Fruit fly (Drosophila melanogaster) whole organism, embryonic: Measurements from ENCODE around the gene CG17230.

Source experiments
- CG10979 ChIP-seq: fragments of 200-800 bp; sonication (Bioruptor generic); optimal IDR thresholded peaks from 2 replicates; lab custom pipeline; 2018; ENCODE audit warnings: missing biosample characterization, mild to moderate bottlenecking, missing genetic modification characterization, moderate library complexity
- CG11093 ChIP-seq: fragments of 200-800 bp; sonication (Bioruptor generic); IDR thresholded peaks from 3 replicates; pipeline ENCODE4 v1.3.6; 2022; ENCODE audit warnings: missing biosample characterization, missing genetic modification characterization
- CG11695 ChIP-seq: fragments of 200-800 bp; sonication (Bioruptor generic); IDR thresholded peaks from 3 replicates; pipeline ENCODE4 v1.3.6; 2022; ENCODE audit warnings: missing biosample characterization, missing genetic modification characterization
- CG12236 ChIP-seq: fragments of 200-800 bp; sonication (Bioruptor generic); optimal IDR thresholded peaks from 2 replicates; lab custom pipeline; 2016; ENCODE audit warnings: missing biosample characterization, missing genetic modification characterization
- CG12659 ChIP-seq: fragments of 200-800 bp; sonication (Bioruptor generic); optimal IDR thresholded peaks from 3 replicates; lab custom pipeline; 2017; ENCODE audit warnings: mild to moderate bottlenecking, missing biosample characterization, missing genetic modification reagents, missing genetic modification characterization
- CG14014 ChIP-seq: fragments of 200-800 bp; sonication (Bioruptor generic); IDR thresholded peaks from 2 replicates; pipeline ENCODE4 v1.3.6; 2022; ENCODE audit warnings: missing biosample characterization, missing genetic modification characterization
- CG15073 ChIP-seq: fragments of 200-800 bp; sonication (Bioruptor generic); optimal IDR thresholded peaks from 2 replicates; lab custom pipeline; 2016; ENCODE audit warnings: missing biosample characterization, missing genetic modification characterization
- CG1529 ChIP-seq: fragments of 200-800 bp; sonication (Bioruptor generic); optimal IDR thresholded peaks from 3 replicates; lab custom pipeline; 2018; ENCODE audit warnings: missing biosample characterization, missing genetic modification characterization
- CG16779 ChIP-seq: fragments of 200-800 bp; sonication (Bioruptor generic); IDR thresholded peaks from 2 replicates; pipeline ENCODE4 v1.3.6; 2022; ENCODE audit warnings: missing biosample characterization, missing genetic modification characterization
- CG2199 ChIP-seq: fragments of 200-800 bp; sonication (Bioruptor generic); IDR thresholded peaks from 3 replicates; pipeline ENCODE4 v1.3.6; 2022; ENCODE audit warnings: missing biosample characterization, missing genetic modification characterization
- CG31441 ChIP-seq: fragments of 200-800 bp; sonication (Bioruptor generic); IDR thresholded peaks from 2 replicates; pipeline ENCODE4 v1.3.6; 2022; ENCODE audit warnings: missing biosample characterization, missing genetic modification characterization
- CG3281 ChIP-seq: fragments of 200-800 bp; sonication (Bioruptor generic); optimal IDR thresholded peaks from 3 replicates; lab custom pipeline; 2017; ENCODE audit warnings: missing biosample characterization, mild to moderate bottlenecking, missing genetic modification characterization
- CG34224 ChIP-seq: fragments of 200-800 bp; sonication (Bioruptor generic); IDR thresholded peaks from 3 replicates; pipeline ENCODE4 v1.3.6; 2022; ENCODE audit warnings: missing biosample characterization, missing genetic modification characterization; ENCODE audit not compliant: partially characterized antibody
- CG3726 ChIP-seq: fragments of 200-800 bp; sonication (Bioruptor generic); IDR thresholded peaks from 3 replicates; pipeline ENCODE4, ENCODE4 v1.3.6; 2022; ENCODE audit warnings: missing biosample characterization, missing genetic modification characterization
- CG3838 ChIP-seq: fragments of 200-800 bp; sonication (Bioruptor generic); optimal IDR thresholded peaks from 3 replicates; lab custom pipeline; 2016; ENCODE audit warnings: missing biosample characterization, missing genetic modification characterization
- CG6254 ChIP-seq: fragments of 200-800 bp; sonication (Bioruptor generic); optimal IDR thresholded peaks from 3 replicates; lab custom pipeline; 2017; ENCODE audit warnings: mild to moderate bottlenecking, missing biosample characterization, missing genetic modification reagents, missing genetic modification characterization
- CG6791 ChIP-seq: fragments of 200-800 bp; sonication (Bioruptor generic); IDR thresholded peaks from 3 replicates; pipeline ENCODE4 v1.3.6; 2022; ENCODE audit warnings: missing biosample characterization, missing genetic modification characterization; ENCODE audit not compliant: partially characterized antibody
- CHES-1-like ChIP-seq: fragments of 200-800 bp; sonication (Bioruptor generic); optimal IDR thresholded peaks from 2 replicates; lab custom pipeline; 2016; ENCODE audit warnings: missing biosample characterization, missing genetic modification characterization
- Dek ChIP-seq: fragments of 200-800 bp; sonication (Bioruptor generic); optimal IDR thresholded peaks from 3 replicates; lab custom pipeline; 2019; ENCODE audit warnings: missing biosample characterization, mild to moderate bottlenecking, missing genetic modification characterization, moderate library complexity
- Dref ChIP-seq: fragments of 200-800 bp; sonication (Bioruptor generic); IDR thresholded peaks from 2 replicates; pipeline ENCODE4 v1.3.6; 2022; ENCODE audit warnings: missing biosample characterization, missing genetic modification characterization
- Ets65A ChIP-seq: fragments of 200-800 bp; sonication (Bioruptor generic); peaks from one replicate; lab custom pipeline; 2016; ENCODE audit warnings: missing biosample characterization, missing genetic modification characterization
- Hsf ChIP-seq: fragments of 200-800 bp; sonication (Bioruptor generic); optimal IDR thresholded peaks from 3 replicates; lab custom pipeline; 2016; ENCODE audit warnings: missing biosample characterization, missing genetic modification characterization
- Mes4 ChIP-seq: fragments of 200-800 bp; sonication (Bioruptor generic); optimal IDR thresholded peaks from 2 replicates; lab custom pipeline; 2016; ENCODE audit warnings: missing biosample characterization, missing genetic modification characterization
- Nf-YC ChIP-seq: fragments of 200-800 bp; optimal IDR thresholded peaks from 3 replicates; lab custom pipeline; 2019; ENCODE audit warnings: missing biosample characterization, mild to moderate bottlenecking, missing genetic modification characterization, moderate library complexity
- Ptx1 ChIP-seq: fragments of 200-800 bp; sonication (Bioruptor generic); IDR thresholded peaks from 2 replicates; pipeline ENCODE4 v1.3.6; 2022; ENCODE audit warnings: missing biosample characterization, missing genetic modification characterization
- Rx ChIP-seq: fragments of 200-800 bp; sonication (Bioruptor generic); IDR thresholded peaks from 2 replicates; pipeline ENCODE4 v1.3.6; 2022; ENCODE audit warnings: missing biosample characterization, missing genetic modification characterization
- Sox102F ChIP-seq: fragments of 200-800 bp; sonication (Bioruptor generic); optimal IDR thresholded peaks from 2 replicates; lab custom pipeline; 2018; ENCODE audit warnings: missing biosample characterization, mild to moderate bottlenecking, missing genetic modification characterization, moderate library complexity
- Spps ChIP-seq: fragments of 200-800 bp; sonication (Bioruptor generic); optimal IDR thresholded peaks from 2 replicates; lab custom pipeline; 2018; ENCODE audit warnings: missing biosample characterization, mild to moderate bottlenecking, missing genetic modification characterization
- Tbp ChIP-seq: fragments of >200 bp; optimal IDR thresholded peaks from 2 replicates; lab custom pipeline; 2018; ENCODE audit warnings: missing biosample characterization, missing genetic modification characterization
- ara ChIP-seq: fragments of 200-800 bp; sonication (Bioruptor generic); IDR thresholded peaks from 2 replicates; pipeline ENCODE4 v1.3.6; 2022; ENCODE audit warnings: missing biosample characterization, missing genetic modification characterization
- bab2 ChIP-seq: fragments of 200-800 bp; sonication (Bioruptor generic); optimal IDR thresholded peaks from 2 replicates; lab custom pipeline; 2016; ENCODE audit warnings: missing biosample characterization, missing genetic modification characterization
- bigmax ChIP-seq: fragments of 200-800 bp; sonication (Bioruptor generic); optimal IDR thresholded peaks from 2 replicates; lab custom pipeline; 2018; ENCODE audit warnings: missing biosample characterization, mild to moderate bottlenecking, missing genetic modification characterization
- cg ChIP-seq: fragments of 200-800 bp; sonication (Bioruptor generic); optimal IDR thresholded peaks from 3 replicates; lab custom pipeline; 2019; ENCODE audit warnings: missing biosample characterization, mild to moderate bottlenecking, missing genetic modification characterization, moderate library complexity
- chif ChIP-seq, 2 experiments: fragments of 200-800 bp; sonication (Bioruptor generic); optimal IDR thresholded peaks; 3 replicates each; lab custom pipeline; 2016; ENCODE audit warnings: missing biosample characterization in 2 of 2, missing genetic modification characterization in 2 of 2
- dan ChIP-seq: fragments of 200-800 bp; sonication (Bioruptor generic); IDR thresholded peaks from 2 replicates; pipeline ENCODE4 v1.3.6; 2022; ENCODE audit warnings: missing biosample characterization, missing genetic modification characterization
- dpn ChIP-seq, 2 experiments: fragments of 200-800 bp; sonication (Bioruptor generic); optimal IDR thresholded peaks; 3 replicates each; lab custom pipeline; 2016; ENCODE audit warnings: missing biosample characterization in 2 of 2, missing genetic modification characterization in 2 of 2
- fru ChIP-seq: fragments of >200 bp; optimal IDR thresholded peaks from 2 replicates; lab custom pipeline; 2017
- gcm ChIP-seq: fragments of 200-800 bp; sonication (Bioruptor generic); optimal IDR thresholded peaks from 2 replicates; lab custom pipeline; 2019; ENCODE audit warnings: missing biosample characterization, mild to moderate bottlenecking, missing genetic modification characterization, moderate library complexity
- knrl ChIP-seq: fragments of 200-800 bp; sonication (Bioruptor generic); IDR thresholded peaks from 3 replicates; pipeline ENCODE4 v1.3.6; 2022; ENCODE audit warnings: missing biosample characterization, missing genetic modification characterization; ENCODE audit not compliant: partially characterized antibody
- luna ChIP-seq: fragments of 200-800 bp; sonication (Bioruptor generic); optimal IDR thresholded peaks from 2 replicates; lab custom pipeline; 2016; ENCODE audit warnings: missing biosample characterization, missing genetic modification characterization
- nerfin-2 ChIP-seq: fragments of 200-800 bp; sonication (Bioruptor generic); IDR thresholded peaks from 2 replicates; pipeline ENCODE4 v1.3.6; 2022; ENCODE audit warnings: missing biosample characterization, missing genetic modification characterization; ENCODE audit not compliant: partially characterized antibody
- repo ChIP-seq: fragments of 200-800 bp; sonication (Bioruptor generic); optimal IDR thresholded peaks from 2 replicates; lab custom pipeline; 2016; ENCODE audit warnings: missing biosample characterization, missing genetic modification characterization
- run ChIP-seq: fragments of 200-800 bp; sonication (Bioruptor generic); optimal IDR thresholded peaks from 3 replicates; lab custom pipeline; 2018; ENCODE audit warnings: missing biosample characterization, mild to moderate bottlenecking, missing genetic modification characterization
- schlank ChIP-seq: fragments of 200-800 bp; sonication (Bioruptor generic); optimal IDR thresholded peaks from 2 replicates; lab custom pipeline; 2018; ENCODE audit warnings: missing biosample characterization, mild to moderate bottlenecking, missing genetic modification characterization
- slou ChIP-seq: fragments of 200-800 bp; sonication (Bioruptor generic); optimal IDR thresholded peaks from 3 replicates; lab custom pipeline; 2016; ENCODE audit warnings: missing biosample characterization, missing genetic modification characterization
- sna ChIP-seq: fragments of 200-800 bp; sonication (Bioruptor generic); IDR thresholded peaks from 2 replicates; pipeline ENCODE4 v1.3.6; 2022; ENCODE audit warnings: missing biosample characterization, missing genetic modification characterization; ENCODE audit not compliant: partially characterized antibody
- stwl ChIP-seq: fragments of 200-800 bp; sonication (Bioruptor generic); optimal IDR thresholded peaks from 3 replicates; lab custom pipeline; 2018; ENCODE audit warnings: missing biosample characterization, mild to moderate bottlenecking, missing genetic modification characterization, moderate library complexity
- ttk ChIP-seq: fragments of 200-800 bp; sonication (Bioruptor generic); IDR thresholded peaks from 2 replicates; pipeline ENCODE4 v2.1.2; 2022; ENCODE audit warnings: missing biosample characterization, missing genetic modification characterization
- yki ChIP-seq: fragments of >200 bp; optimal IDR thresholded peaks from 3 replicates; lab custom pipeline; 2018
- zen ChIP-seq: fragments of 200-800 bp; sonication (Bioruptor generic); optimal IDR thresholded peaks from 3 replicates; lab custom pipeline; 2018; ENCODE audit warnings: missing biosample characterization, mild to moderate bottlenecking, missing genetic modification characterization, moderate library complexity
- zfh2 ChIP-seq: fragments of 200-800 bp; sonication (Bioruptor generic); optimal IDR thresholded peaks from 2 replicates; lab custom pipeline; 2016; ENCODE audit warnings: missing biosample characterization, missing genetic modification characterization

The CG17230 gene

DNA sequence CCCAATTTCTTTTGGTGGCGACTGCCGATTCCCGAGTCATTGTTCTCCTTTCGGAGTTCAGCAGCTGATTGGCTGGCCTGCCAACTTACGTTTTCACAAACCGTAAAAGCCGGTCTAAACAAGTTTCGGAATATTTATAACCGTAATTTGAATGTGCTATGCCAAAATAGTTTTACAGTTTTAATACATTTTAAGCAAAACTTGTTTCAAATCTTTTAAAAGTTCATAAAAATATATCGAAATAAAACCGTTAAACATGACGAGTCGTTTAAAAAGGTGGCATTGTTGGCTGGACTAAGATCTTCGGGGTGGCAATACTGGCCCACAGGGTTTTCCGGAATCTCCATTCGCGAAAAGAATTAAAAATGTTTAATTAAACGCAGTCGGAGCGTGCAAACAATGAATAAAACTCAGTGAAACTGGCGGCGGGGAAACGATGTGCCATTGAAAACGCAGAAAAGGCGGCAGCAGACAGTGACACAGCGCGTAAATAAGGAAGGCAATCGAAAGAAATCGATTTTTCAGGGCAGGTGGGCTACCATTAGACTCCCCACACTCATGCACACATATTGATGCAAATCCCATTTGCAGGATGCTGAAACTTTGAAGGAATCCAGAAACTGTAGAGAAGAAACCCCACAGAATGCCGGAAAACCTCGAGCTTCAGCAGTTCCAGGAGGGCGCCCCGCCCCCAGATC lies 1.9 kb upstream of the CG17230 start, which contains the start of the genes Exd2 and CG5281 (continued):
- TF ChIP-seq Dref (peak; percentile 40; the same call in 1 of the 2 replicates), Rx (no peak), CG14014 (GFP tag; lab: Robert Waterston, UW) (no peak), gcm (GFP tag; lab: Kevin White, UChicago) (peak; percentile 46), CG12659 (GFP tag; lab: Kevin White, UChicago) (peak; percentile 75), Ptx1 (GFP tag; lab: Robert Waterston, UW) (peak; percentile 37; the same call in 1 of the 2 replicates), nerfin-2 (GFP tag; lab: Robert Waterston, UW) (no peak), sna (GFP tag; lab: Robert Waterston, UW) (no peak; the same call in 1 of the 2 replicates), repo (GFP tag; lab: Kevin White, UChicago) (peak; percentile 35), Ets65A (peak; percentile 96), CG31441 (no peak; the same call in none of the 2 replicates), Nf-YC (tag; lab: Kevin White, UChicago) (peak; percentile 25), fru (lab: Kevin White, UChicago) (no peak), CG10979 (peak; percentile 43), CG6254 (GFP tag; lab: Kevin White, UChicago) (peak; percentile 4), CHES-1-like (GFP tag; lab: Kevin White, UChicago) (peak; percentile 45), bigmax (no peak), cg (GFP tag; lab: Kevin White, UChicago) (no peak), Tbp (GFP tag; lab: Kevin White, UChicago) (no peak), stwl (tag; lab: Kevin White, UChicago) (peak; percentile 77), CG34224 (GFP tag; lab: Robert Waterston, UW) (peak; percentile 55; the same call in 1 of the 3 replicates), bab2 (GFP tag; lab: Kevin White, UChicago) (peak; percentile 40), CG3838 (GFP tag; lab: Kevin White, UChicago) (peak; percentile 5), ara (GFP tag; lab: Robert Waterston, UW) (no peak), slou (no peak), zen (tag; lab: Kevin White, UChicago) (peak; percentile 9), Spps (tag; lab: Kevin White, UChicago) (peak; percentile 18), luna (GFP tag; lab: Kevin White, UChicago) (no peak), chif (GFP tag; optimal IDR thresholded peaks at IDR 0.05; lab: Kevin White, UChicago) (peak; percentile 41 to 59), CG15073 (no peak), Dek (tag; lab: Kevin White, UChicago) (no peak), Mes4 (peak; percentile 46), CG6791 (no peak), CG16779 (no peak), CG3281 (GFP tag; lab: Kevin White, UChicago) (peak; percentile 44), dpn (GFP tag; optimal IDR thresholded peaks at IDR 0.05; lab: Kevin White, UChicago) (peak; percentile 41 to 50), CG1529 (GFP tag; lab: Kevin White, UChicago) (peak; percentile 22), dan (GFP tag; lab: Robert Waterston, UW) (no peak), knrl (GFP tag; lab: Robert Waterston, UW) (peak; percentile 55), ttk (GFP tag; lab: Robert Waterston, UW) (no peak), CG11093 (no peak), schlank (no peak), zfh2 (GFP tag; lab: Kevin White, UChicago) (peak; percentile 55), CG2199 (GFP tag; lab: Robert Waterston, UW) (no peak), Sox102F (GFP tag; lab: Kevin White, UChicago) (peak; percentile 70), CG12236 (GFP tag; lab: Kevin White, UChicago) (peak; percentile 43), CG11695 (GFP tag; lab: Robert Waterston, UW) (no peak), yki (lab: Kevin White, UChicago) (no peak), run (no peak), CG3726 (no peak), Hsf (GFP tag; lab: Kevin White, UChicago) (peak; percentile 67)
